Worm (Caenorhabditis elegans) whole organism, mixed stage, embryonic: ENCODE data around the gene fbxa-127.

Source experiments
- M03D4.4 ChIP-seq: sonication (generic microtip); optimal IDR thresholded peaks from 2 replicates; lab custom pipeline; 2017; ENCODE audit warnings: mild to moderate bottlenecking, missing genetic modification characterization, missing compliant biosample characterization
- bed-3 ChIP-seq: fragments of 200-800 bp; sonication (Bioruptor generic); optimal IDR thresholded peaks from 3 replicates; lab custom pipeline; 2018; ENCODE audit warnings: mild to moderate bottlenecking, missing genetic modification characterization, moderate library complexity, missing compliant biosample characterization
- blmp-1 ChIP-seq: fragments of 150-350 bp; optimal IDR thresholded peaks from 2 replicates; lab custom pipeline; 2014; ENCODE audit warnings: missing biosample characterization, missing genetic modification characterization
- ceh-39 ChIP-seq: fragments of 150-350 bp; optimal IDR thresholded peaks from 2 replicates; lab custom pipeline; 2014; ENCODE audit warnings: missing biosample characterization, missing genetic modification characterization
- ceh-43 ChIP-seq: fragments of 200-800 bp; sonication (Bioruptor generic); optimal IDR thresholded peaks from 2 replicates; lab custom pipeline; 2018; ENCODE audit warnings: mild to moderate bottlenecking, missing genetic modification characterization, moderate library complexity, missing compliant biosample characterization
- ceh-83 ChIP-seq: fragments of 200-800 bp; sonication (Bioruptor generic); optimal IDR thresholded peaks from 2 replicates; lab custom pipeline; 2018; ENCODE audit warnings: mild to moderate bottlenecking, missing genetic modification characterization, missing compliant biosample characterization
- ces-1 ChIP-seq: fragments of 150-350 bp; optimal IDR thresholded peaks from 2 replicates; lab custom pipeline; 2014; ENCODE audit warnings: missing biosample characterization, missing genetic modification reagents, missing genetic modification characterization
- cnd-1 ChIP-seq: fragments of 200-800 bp; sonication (Bioruptor generic); optimal IDR thresholded peaks from 2 replicates; lab custom pipeline; 2018; ENCODE audit warnings: mild to moderate bottlenecking, missing genetic modification characterization, missing compliant biosample characterization
- drap-1 ChIP-seq: fragments of 200-800 bp; sonication (Bioruptor generic); optimal IDR thresholded peaks from 3 replicates; lab custom pipeline; 2018; ENCODE audit warnings: mild to moderate bottlenecking, missing genetic modification characterization, missing compliant biosample characterization
- elt-1 ChIP-seq: sonication (generic microtip); optimal IDR thresholded peaks from 2 replicates; lab custom pipeline; 2017; ENCODE audit warnings: missing genetic modification characterization, mild to moderate bottlenecking, missing compliant biosample characterization, antibody characterized with exemption, moderate library complexity, borderline replicate concordance; ENCODE audit not compliant: insufficient read depth
- elt-3 ChIP-seq: fragments of 150-350 bp; optimal IDR thresholded peaks from 2 replicates; lab custom pipeline; 2014; ENCODE audit warnings: missing biosample characterization, missing genetic modification characterization
- flh-1 ChIP-seq: fragments of 200-800 bp; sonication (Bioruptor generic); optimal IDR thresholded peaks from 2 replicates; lab custom pipeline; 2018; ENCODE audit warnings: mild to moderate bottlenecking, missing genetic modification characterization, moderate library complexity, missing compliant biosample characterization
- hlh-1 ChIP-seq: fragments of 150-350 bp; optimal IDR thresholded peaks from 2 replicates; lab custom pipeline; 2014; ENCODE audit warnings: missing biosample characterization, missing genetic modification reagents, missing genetic modification characterization
- lin-13 ChIP-seq: fragments of 150-350 bp; optimal IDR thresholded peaks from 2 replicates; lab custom pipeline; 2014; ENCODE audit warnings: missing biosample characterization, missing genetic modification characterization
- lin-32 ChIP-seq: fragments of 200-800 bp; sonication (Bioruptor generic); optimal IDR thresholded peaks from 2 replicates; lab custom pipeline; 2018; ENCODE audit warnings: mild to moderate bottlenecking, missing genetic modification characterization, missing compliant biosample characterization
- lsy-2 ChIP-seq: fragments of 150-350 bp; optimal IDR thresholded peaks from 2 replicates; lab custom pipeline; 2014; ENCODE audit warnings: missing biosample characterization, missing genetic modification characterization
- mab-5 ChIP-seq: fragments of 150-350 bp; optimal IDR thresholded peaks from 2 replicates; lab custom pipeline; 2014; ENCODE audit warnings: missing biosample characterization, missing genetic modification characterization
- mep-1 ChIP-seq: fragments of 150-350 bp; optimal IDR thresholded peaks from 2 replicates; lab custom pipeline; 2017; ENCODE audit warnings: missing biosample characterization, missing genetic modification reagents, missing genetic modification characterization, inconsistent platforms
- mls-2 ChIP-seq: sonication (generic microtip); optimal IDR thresholded peaks from 2 replicates; lab custom pipeline; 2016; ENCODE audit warnings: mild to moderate bottlenecking, missing genetic modification characterization, moderate library complexity, missing compliant biosample characterization
- nhr-12 ChIP-seq: fragments of 150-350 bp; optimal IDR thresholded peaks from 2 replicates; lab custom pipeline; 2014; ENCODE audit warnings: missing biosample characterization, missing genetic modification characterization
- nhr-237 ChIP-seq: fragments of 150-350 bp; optimal IDR thresholded peaks from 2 replicates; lab custom pipeline; 2014; ENCODE audit warnings: missing biosample characterization, missing genetic modification characterization
- sem-2 ChIP-seq: fragments of 200-800 bp; sonication (Bioruptor generic); optimal IDR thresholded peaks from 2 replicates; lab custom pipeline; 2018; ENCODE audit warnings: mild to moderate bottlenecking, missing genetic modification characterization, missing compliant biosample characterization
- snpc-4 ChIP-seq: fragments of 150-350 bp; optimal IDR thresholded peaks from 2 replicates; lab custom pipeline; 2014; ENCODE audit warnings: missing biosample characterization, missing genetic modification characterization
- sptf-1 ChIP-seq: sonication (generic microtip); optimal IDR thresholded peaks from 2 replicates; lab custom pipeline; 2017; ENCODE audit warnings: mild to moderate bottlenecking, missing genetic modification characterization, moderate library complexity, missing compliant biosample characterization
- tbx-8 ChIP-seq: fragments of 200-800 bp; sonication (Bioruptor generic); optimal IDR thresholded peaks from 2 replicates; lab custom pipeline; 2018; ENCODE audit warnings: mild to moderate bottlenecking, missing genetic modification characterization, moderate library complexity, missing compliant biosample characterization
- unc-120 ChIP-seq: sonication (generic microtip); optimal IDR thresholded peaks from 2 replicates; lab custom pipeline; 2017; ENCODE audit warnings: missing genetic modification characterization, missing compliant biosample characterization; ENCODE audit not compliant: poor library complexity, severe bottlenecking
- unc-39 ChIP-seq: fragments of 150-350 bp; optimal IDR thresholded peaks from 2 replicates; lab custom pipeline; 2014; ENCODE audit warnings: missing biosample characterization, missing genetic modification characterization
- unc-62 ChIP-seq: fragments of 150-350 bp; optimal IDR thresholded peaks from 2 replicates; lab custom pipeline; 2014; ENCODE audit warnings: missing biosample characterization, missing genetic modification reagents, missing genetic modification characterization
- zip-8 ChIP-seq: fragments of 150-350 bp; optimal IDR thresholded peaks from 2 replicates; lab custom pipeline; 2014; ENCODE audit warnings: missing biosample characterization, missing genetic modification characterization
- ztf-11 ChIP-seq: fragments of 150-350 bp; optimal IDR thresholded peaks from 2 replicates; lab custom pipeline; 2014; ENCODE audit warnings: missing biosample characterization, missing genetic modification characterization

Gene fbxa-127

DNA sequence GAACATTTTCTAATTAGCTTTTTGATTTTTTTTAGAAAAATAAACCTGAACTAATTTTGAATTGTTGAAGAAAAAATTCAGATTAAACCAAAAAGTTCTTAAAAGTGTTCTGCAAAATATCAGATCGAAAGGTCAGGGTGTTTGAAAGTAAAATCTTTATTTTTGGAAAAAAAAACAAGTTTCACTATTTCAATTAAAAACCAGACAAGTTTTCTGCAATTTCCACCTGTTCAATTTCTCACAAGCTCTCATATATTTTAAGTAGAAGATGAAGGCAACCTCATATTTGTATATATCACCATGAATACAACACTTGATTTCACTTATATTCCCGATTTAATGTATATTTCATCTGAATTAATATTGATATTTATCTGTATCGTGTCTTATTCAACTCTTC is 41.3 kb upstream of the fbxa-127 start, which contains the start of gene srz-102:
Gene srz-102 (plus strand): TSS at position 301 of the 400 bp plus-strand sequence.
- TF ChIP-seq sptf-1 (tag; lab: Kevin White, UChicago) (no peak), drap-1 (GFP tag; lab: Kevin White, UChicago) (no peak), ceh-83 (GFP tag; lab: Kevin White, UChicago) (no peak), blmp-1 (tag; lab: Kevin White, UChicago) (no peak), lin-32 (GFP tag; lab: Kevin White, UChicago) (no peak), elt-3 (tag; lab: Kevin White, UChicago) (no peak), flh-1 (no peak), zip-8 (tag; lab: Kevin White, UChicago) (no peak), unc-39 (tag; lab: Kevin White, UChicago) (no peak), ceh-39 (tag; lab: Kevin White, UChicago) (no peak), ces-1 (GFP tag; lab: Kevin White, UChicago) (no peak), unc-62 (no peak), mab-5 (no peak), ztf-11 (tag; lab: Kevin White, UChicago) (no peak)

DNA sequence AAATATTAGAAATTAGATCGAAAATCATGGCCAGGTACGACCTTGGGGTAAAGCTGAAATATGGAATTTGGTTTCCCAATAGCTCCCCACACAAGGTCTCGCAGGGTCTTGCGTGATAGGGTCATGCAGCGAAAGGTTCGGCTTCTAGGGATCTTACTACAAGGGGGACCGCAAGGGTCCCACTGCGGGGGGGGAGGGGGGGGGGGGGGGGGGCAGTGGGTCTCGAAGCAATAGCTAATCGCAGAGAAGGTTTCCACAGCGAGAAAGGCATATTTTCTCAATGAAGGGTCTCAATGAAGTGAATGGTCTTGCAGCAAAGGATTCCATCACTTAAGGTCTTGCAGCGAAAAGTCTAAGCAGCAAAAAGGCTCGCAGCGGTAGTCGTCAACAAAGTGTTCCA is 35.5 kb upstream of the fbxa-127 start:
- TF ChIP-seq nhr-237 (tag; lab: Kevin White, UChicago) (no peak), tbx-8 (GFP tag; lab: Kevin White, UChicago) (no peak), sem-2 (GFP tag; lab: Kevin White, UChicago) (no peak), sptf-1 (tag; lab: Kevin White, UChicago) (no peak), ceh-39 (tag; lab: Kevin White, UChicago) (no peak), snpc-4 (tag; lab: Kevin White, UChicago) (no peak), unc-62 (no peak), nhr-12 (tag; lab: Kevin White, UChicago) (no peak), mls-2 (tag; lab: Kevin White, UChicago) (no peak), bed-3 (GFP tag; lab: Kevin White, UChicago) (no peak), blmp-1 (tag; lab: Kevin White, UChicago) (no peak)

DNA sequence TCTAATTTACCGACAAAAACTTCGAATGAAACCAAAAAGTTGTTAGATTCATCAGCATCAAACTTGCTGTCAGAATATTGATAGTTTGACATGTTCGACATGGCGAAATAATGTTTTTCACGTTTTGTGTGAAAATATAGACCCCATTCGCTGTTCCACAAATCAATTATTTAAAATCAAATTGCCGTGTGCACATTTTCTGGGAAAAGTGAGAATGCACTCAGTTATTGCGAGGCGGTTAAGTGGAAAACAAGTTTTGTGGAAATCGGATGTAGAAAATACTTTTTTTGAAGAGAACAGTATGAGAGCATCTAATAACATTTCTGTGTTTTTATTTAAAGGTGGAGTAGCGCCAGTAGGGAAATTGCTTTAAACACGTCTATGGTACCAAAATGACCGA is 34.8 kb upstream of the fbxa-127 start, which contains the start of gene srw-42:
Gene srw-42 (minus strand): TSS at position 101 of the 400 bp plus-strand sequence.
- TF ChIP-seq lin-13 (no peak), M03D4.4 (tag; lab: Kevin White, UChicago) (no peak), flh-1 (no peak), blmp-1 (tag; lab: Kevin White, UChicago) (no peak), hlh-1 (tag; lab: Kevin White, UChicago) (no peak), ztf-11 (tag; lab: Kevin White, UChicago) (no peak), lsy-2 (tag; lab: Kevin White, UChicago) (no peak), ceh-39 (tag; lab: Kevin White, UChicago) (no peak)
- TF ChIP-seq, all 35 proteins: peak for 0

DNA sequence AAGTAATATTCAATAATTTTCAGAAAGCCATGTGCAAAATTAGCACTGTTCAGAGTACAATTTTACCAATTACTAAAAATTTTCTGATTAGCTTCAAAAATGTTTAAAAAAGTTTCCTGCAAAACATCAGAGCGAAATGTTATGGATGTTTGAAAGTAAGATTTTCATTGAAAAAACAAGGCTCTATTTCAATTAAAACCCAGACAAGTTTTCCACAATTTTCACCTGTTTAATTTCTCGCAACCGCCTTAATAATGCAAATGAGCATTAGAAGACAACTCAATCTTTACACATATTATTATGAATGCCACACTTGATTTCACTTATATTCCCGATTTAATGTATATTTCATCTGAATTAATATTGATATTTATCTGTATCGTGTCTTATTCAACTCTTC is 34.0 kb upstream of the fbxa-127 start, which contains the start of gene srz-101:
Gene srz-101 (plus strand): TSS at position 301 of the 400 bp plus-strand sequence.
- no peak for TF ChIP-seq unc-120 (tag; lab: Kevin White, UChicago)
- TF ChIP-seq zip-8 (tag; lab: Kevin White, UChicago) = no peak
- no peak for TF ChIP-seq lin-32 (GFP tag; lab: Kevin White, UChicago)
- TF ChIP-seq ceh-43 = no peak
- TF ChIP-seq ceh-83 (GFP tag; lab: Kevin White, UChicago) = no peak
- no peak for TF ChIP-seq mep-1 (tag; lab: Kevin White, UChicago)
- TF ChIP-seq unc-62 = no peak
- TF ChIP-seq cnd-1 (tag; lab: Kevin White, UChicago) = no peak
- no peak for TF ChIP-seq hlh-1 (tag; lab: Kevin White, UChicago)
- no peak for TF ChIP-seq flh-1
- no peak for TF ChIP-seq lsy-2 (tag; lab: Kevin White, UChicago)
- no peak for TF ChIP-seq ceh-39 (tag; lab: Kevin White, UChicago)

DNA sequence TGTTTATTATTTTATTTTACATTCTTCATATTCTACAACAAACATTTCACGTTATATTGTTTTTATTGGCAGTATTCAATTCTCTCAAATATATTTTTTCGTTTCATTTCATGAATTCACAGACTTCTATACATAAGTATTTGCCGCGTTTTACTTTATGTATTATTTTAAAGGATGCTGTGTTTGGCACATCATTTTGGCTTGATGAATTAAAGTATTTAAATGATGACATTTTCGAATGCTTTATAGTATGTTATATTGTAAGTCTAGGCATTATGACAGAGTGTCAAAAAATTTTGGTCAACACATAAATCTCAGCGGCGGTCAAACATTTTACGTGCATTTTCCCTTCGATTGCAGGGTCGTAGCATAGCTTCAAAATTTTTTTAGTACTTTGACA is 33.0 kb upstream of the fbxa-127 start:
- TF ChIP-seq bed-3 (GFP tag; lab: Kevin White, UChicago) = no peak
- TF ChIP-seq tbx-8 (GFP tag; lab: Kevin White, UChicago) = no peak
- TF ChIP-seq elt-1 (tag; lab: Kevin White, UChicago) = no peak
- no peak for TF ChIP-seq flh-1
